Worm (Caenorhabditis elegans): ENCODE measurements around the gene Y57A10C.9.
A peak's percentile ranks its signal among the peaks of the same experiment; 100 is the strongest.

Gene Y57A10C.9

ce11 chrII:12460602-12461453 lies 22.5 kb upstream of the Y57A10C.9 start, which contains the start of gene tag-280:
tag-280 (plus strand) TSS chrII:12460652.
- TF ChIP-seq elt-2 (tag; optimal IDR thresholded peaks at IDR 0.05): no peak
- TF ChIP-seq fkh-10 (GFP tag; optimal IDR thresholded peaks at IDR 0.05): no peak
- TF ChIP-seq gmeb-2 (tag; optimal IDR thresholded peaks at IDR 0.05): no peak
- TF ChIP-seq odd-2 (tag; optimal IDR thresholded peaks at IDR 0.05): no peak
- no peak for TF ChIP-seq lin-11 (tag; optimal IDR thresholded peaks at IDR 0.05)
- no peak for TF ChIP-seq K09A11.1 (tag; optimal IDR thresholded peaks at IDR 0.05; ENCODE audit: insufficient read depth)
- no peak for TF ChIP-seq lim-6 (tag; optimal IDR thresholded peaks at IDR 0.05)
- TF ChIP-seq ceh-18 (tag; optimal IDR thresholded peaks at IDR 0.05): no peak
- TF ChIP-seq pax-1 (tag; optimal IDR thresholded peaks at IDR 0.05): no peak
- no peak for TF ChIP-seq C38D4.7 (GFP tag; optimal IDR thresholded peaks at IDR 0.05)
- no peak for TF ChIP-seq C08G9.2 (tag; optimal IDR thresholded peaks at IDR 0.05)
- no peak for TF ChIP-seq madf-2 (tag; optimal IDR thresholded peaks at IDR 0.05)
- no peak for TF ChIP-seq F13H6.1 (tag; optimal IDR thresholded peaks at IDR 0.05)
- TF ChIP-seq syd-9 (tag; optimal IDR thresholded peaks at IDR 0.05): no peak
- no peak for TF ChIP-seq ceh-34 (tag; optimal IDR thresholded peaks at IDR 0.05)

DNA sequence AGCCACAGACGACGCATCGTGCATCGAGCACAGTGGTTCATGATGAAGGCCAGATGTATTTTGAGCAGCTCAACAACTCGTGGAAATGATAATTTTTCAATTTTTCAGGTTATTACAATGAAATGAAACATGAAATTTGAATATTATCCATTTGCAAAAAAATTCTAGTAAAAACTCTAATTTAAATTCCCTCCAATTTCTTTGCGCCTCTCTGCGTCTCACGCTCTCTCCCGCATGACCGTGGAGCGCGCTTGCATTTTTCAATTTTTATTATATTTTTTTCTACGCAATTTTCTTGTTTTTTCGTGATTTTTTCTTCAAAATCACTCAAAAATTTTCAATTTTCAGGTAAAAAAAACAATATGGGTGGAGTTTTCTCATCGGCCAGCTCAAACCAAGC lies 21.1 kb upstream of the Y57A10C.9 start, which contains the start of gene tag-281:
TSS of gene tag-281 (plus strand) at position 340 of the 400 bp plus-strand sequence.
- TF ChIP-seq rnt-1 (tag; optimal IDR thresholded peaks at IDR 0.05): no peak
- TF ChIP-seq pha-2 (tag; optimal IDR thresholded peaks at IDR 0.05): no peak
- no peak for TF ChIP-seq lim-6 (tag; optimal IDR thresholded peaks at IDR 0.05)
- peak; percentile 15 for TF ChIP-seq ceh-31 (tag; optimal IDR thresholded peaks at IDR 0.05)
- TF ChIP-seq ceh-34 (tag; optimal IDR thresholded peaks at IDR 0.05): peak; percentile 12
- no peak for TF ChIP-seq T23F11.4 (GFP tag; optimal IDR thresholded peaks at IDR 0.05)
- TF ChIP-seq hlh-8 (tag; optimal IDR thresholded peaks at IDR 0.05): no peak
- TF ChIP-seq F13H6.1 (tag; optimal IDR thresholded peaks at IDR 0.05): no peak
- TF ChIP-seq ceh-18 (tag; optimal IDR thresholded peaks at IDR 0.05): peak; percentile 25
- no peak for TF ChIP-seq ceh-6 (GFP tag; optimal IDR thresholded peaks at IDR 0.05)
- TF ChIP-seq madf-2 (tag; optimal IDR thresholded peaks at IDR 0.05): no peak
- peak; percentile 47 for TF ChIP-seq unc-42 (tag; optimal IDR thresholded peaks at IDR 0.05)
- TF ChIP-seq ama-1 (optimal IDR thresholded peaks at IDR 0.05): no peak
- no peak for TF ChIP-seq unc-3 (GFP tag; conservative IDR thresholded peaks at IDR 0.05)
- TF ChIP-seq unc-3 (tag; optimal IDR thresholded peaks at IDR 0.05): no peak
- no peak for TF ChIP-seq ceh-22 (tag; optimal IDR thresholded peaks at IDR 0.05)
- TF ChIP-seq elt-2 (tag; optimal IDR thresholded peaks at IDR 0.05): no peak
- no peak for TF ChIP-seq ceh-24 (tag; optimal IDR thresholded peaks at IDR 0.05)
- TF ChIP-seq unc-86 (tag; optimal IDR thresholded peaks at IDR 0.05): peak; percentile 21
- no peak for TF ChIP-seq C38D4.7 (GFP tag; optimal IDR thresholded peaks at IDR 0.05)
- no peak for TF ChIP-seq sox-2 (GFP tag; IDR thresholded peaks at IDR 0.05)
- TF ChIP-seq ceh-9 (tag; optimal IDR thresholded peaks at IDR 0.05): no peak
- no peak for TF ChIP-seq nhr-232 (tag; optimal IDR thresholded peaks at IDR 0.05)
- no peak for TF ChIP-seq pros-1 (tag; optimal IDR thresholded peaks at IDR 0.05)
- TF ChIP-seq ahr-1 (tag; optimal IDR thresholded peaks at IDR 0.05): no peak
- TF ChIP-seq tbx-2 (tag; optimal IDR thresholded peaks at IDR 0.05): no peak
- TF ChIP-seq tbx-7 (tag; optimal IDR thresholded peaks at IDR 0.05): no peak
- TF ChIP-seq pat-9 (tag; optimal IDR thresholded peaks at IDR 0.05): no peak
- TF ChIP-seq pax-1 (tag; optimal IDR thresholded peaks at IDR 0.05): peak; percentile 6
- TF ChIP-seq ceh-48 (tag; optimal IDR thresholded peaks at IDR 0.05): peak; percentile 3
- TF ChIP-seq fkh-6 (tag; optimal IDR thresholded peaks at IDR 0.05): no peak
- no peak for TF ChIP-seq sox-4 (tag; optimal IDR thresholded peaks at IDR 0.05)
- no peak for TF ChIP-seq fkh-10 (GFP tag; optimal IDR thresholded peaks at IDR 0.05)
- peak; percentile 68 for TF ChIP-seq nfya-1 (tag; optimal IDR thresholded peaks at IDR 0.05)
- no peak for TF ChIP-seq hlh-15 (tag; optimal IDR thresholded peaks at IDR 0.05)
- no peak for TF ChIP-seq gmeb-2 (tag; optimal IDR thresholded peaks at IDR 0.05)
- TF ChIP-seq odd-2 (tag; optimal IDR thresholded peaks at IDR 0.05): no peak
- no peak for TF ChIP-seq K09A11.1 (tag; optimal IDR thresholded peaks at IDR 0.05; ENCODE audit: insufficient read depth)
- TF ChIP-seq fax-1 (tag; optimal IDR thresholded peaks at IDR 0.05): no peak
- TF ChIP-seq ets-4 (tag; optimal IDR thresholded peaks at IDR 0.05): no peak
- TF ChIP-seq ztf-16 (tag; optimal IDR thresholded peaks at IDR 0.05): no peak
- TF ChIP-seq ceh-14 (tag; optimal IDR thresholded peaks at IDR 0.05): no peak
- no peak for TF ChIP-seq eyg-1 (tag; optimal IDR thresholded peaks at IDR 0.05)
- no peak for TF ChIP-seq K02D7.2 (tag; optimal IDR thresholded peaks at IDR 0.05)

Measured in whole organism, late embryonic.